Worm (Caenorhabditis elegans) whole organism, L1 larva: ENCODE results near the gene F37A8.2.

Experiments
- C16A3.4 ChIP-seq: fragments of 150-350 bp; optimal IDR thresholded peaks from 2 replicates; lab custom pipeline; 2014; ENCODE audit warnings: missing biosample characterization, missing genetic modification characterization
- C34B4.2 ChIP-seq: sonication (generic microtip); optimal IDR thresholded peaks from 2 replicates; lab custom pipeline; 2017; ENCODE audit warnings: mild to moderate bottlenecking, missing genetic modification characterization, missing compliant biosample characterization
- F16B12.6 ChIP-seq: fragments of 150-350 bp; optimal IDR thresholded peaks from 2 replicates; lab custom pipeline; 2014; ENCODE audit warnings: missing biosample characterization, missing genetic modification characterization
- Y116A8C.19 ChIP-seq: sonication (generic microtip); optimal IDR thresholded peaks from 2 replicates; lab custom pipeline; 2016; ENCODE audit warnings: missing compliant biosample characterization, missing genetic modification characterization, borderline replicate concordance
- aha-1 ChIP-seq: fragments of 150-350 bp; optimal IDR thresholded peaks from 2 replicates; lab custom pipeline; 2014; ENCODE audit warnings: missing biosample characterization, missing genetic modification characterization
- aly-2 ChIP-seq: fragments of 150-350 bp; optimal IDR thresholded peaks from 2 replicates; lab custom pipeline; 2014; ENCODE audit warnings: missing biosample characterization, missing genetic modification characterization
- ama-1 ChIP-seq: fragments of 150-350 bp; optimal IDR thresholded peaks from 2 replicates; lab custom pipeline; 2014
- blmp-1 ChIP-seq: fragments of 150-350 bp; optimal IDR thresholded peaks from 2 replicates; lab custom pipeline; 2014; ENCODE audit warnings: missing biosample characterization, missing genetic modification characterization
- ceh-63 ChIP-seq: fragments of 200-800 bp; sonication (Bioruptor generic); optimal IDR thresholded peaks from 2 replicates; lab custom pipeline; 2018; ENCODE audit warnings: mild to moderate bottlenecking, missing genetic modification characterization, missing compliant biosample characterization
- ceh-8 ChIP-seq: fragments of 200-800 bp; sonication (Bioruptor generic); optimal IDR thresholded peaks from 2 replicates; lab custom pipeline; 2018; ENCODE audit warnings: mild to moderate bottlenecking, missing genetic modification characterization, moderate library complexity, missing compliant biosample characterization
- ceh-82 ChIP-seq, 3 experiments: fragments of 150-350 bp in 1 of 3; sonication (generic microtip) in 2 of 3; optimal IDR thresholded peaks; 2 replicates each; lab custom pipeline; 2014 to 2017; ENCODE audit warnings: missing biosample characterization in 3 of 3, missing genetic modification characterization in 3 of 3
- ceh-88 ChIP-seq: fragments of 200-800 bp; sonication (Bioruptor generic); IDR thresholded peaks from 2 replicates; pipeline ENCODE4 v1.3.6; 2022; ENCODE audit warnings: missing genetic modification characterization, missing compliant biosample characterization
- dpl-1 ChIP-seq, 3 experiments: fragments of 150-350 bp in 2 of 3; sonication (generic microtip) in 1 of 3; optimal IDR thresholded peaks; 2 replicates each; lab custom pipeline; 2014 to 2017; ENCODE audit warnings: missing biosample characterization in 3 of 3, missing genetic modification characterization in 3 of 3, missing genetic modification reagents in 3 of 3
- dsc-1 ChIP-seq: sonication (generic microtip); optimal IDR thresholded peaks from 2 replicates; lab custom pipeline; 2016; ENCODE audit warnings: mild to moderate bottlenecking, missing genetic modification characterization, missing compliant biosample characterization
- efl-1 ChIP-seq, 4 experiments: fragments of 150-350 bp; optimal IDR thresholded peaks in 3 of 4; peaks in 1 of 4; 1 replicate in 1 of 4; 2 replicates in 3 of 4; lab custom pipeline; 2014; ENCODE audit warnings: missing biosample characterization in 2 of 4, missing genetic modification characterization in 2 of 4, missing genetic modification reagents in 2 of 4
- elt-2 ChIP-seq: sonication (generic microtip); optimal IDR thresholded peaks from 2 replicates; lab custom pipeline; 2016; ENCODE audit warnings: missing genetic modification characterization, mild to moderate bottlenecking, inconsistent platforms, missing compliant biosample characterization, missing genetic modification reagents
- ets-5 ChIP-seq: fragments of 200-800 bp; sonication (Bioruptor generic); IDR thresholded peaks from 2 replicates; pipeline ENCODE4 v1.3.6; 2022; ENCODE audit warnings: missing genetic modification characterization, missing compliant biosample characterization
- fkh-4 ChIP-seq: sonication (generic microtip); optimal IDR thresholded peaks from 2 replicates; lab custom pipeline; 2016; ENCODE audit warnings: missing compliant biosample characterization, missing genetic modification characterization, borderline replicate concordance
- fos-1 ChIP-seq: fragments of 150-350 bp; optimal IDR thresholded peaks from 2 replicates; lab custom pipeline; 2014; ENCODE audit warnings: missing biosample characterization, missing genetic modification characterization
- hlh-4 ChIP-seq: sonication (generic microtip); optimal IDR thresholded peaks from 2 replicates; lab custom pipeline; 2016; ENCODE audit warnings: mild to moderate bottlenecking, missing genetic modification characterization, missing compliant biosample characterization
- hpl-2 ChIP-seq: fragments of 150-350 bp; optimal IDR thresholded peaks from 2 replicates; lab custom pipeline; 2014; ENCODE audit warnings: missing biosample characterization, missing genetic modification reagents, missing genetic modification characterization
- jun-1 ChIP-seq: fragments of 150-350 bp; optimal IDR thresholded peaks from 2 replicates; lab custom pipeline; 2014; ENCODE audit warnings: missing biosample characterization, missing genetic modification reagents, missing genetic modification characterization
- lin-14 ChIP-seq: fragments of 200-800 bp; sonication (Bioruptor generic); optimal IDR thresholded peaks from 2 replicates; lab custom pipeline; 2018; ENCODE audit warnings: mild to moderate bottlenecking, missing genetic modification characterization, moderate library complexity, missing compliant biosample characterization
- lin-35 ChIP-seq, 2 experiments: fragments of 150-350 bp; optimal IDR thresholded peaks; 2 replicates each; lab custom pipeline; 2014; ENCODE audit warnings: missing biosample characterization in 2 of 2, missing genetic modification characterization in 2 of 2, missing genetic modification reagents in 2 of 2
- lsy-2 ChIP-seq, 2 experiments: fragments of 150-350 bp; optimal IDR thresholded peaks; 2 replicates each; lab custom pipeline; 2014; ENCODE audit warnings: missing biosample characterization in 2 of 2, missing genetic modification characterization in 2 of 2
- mdl-1 ChIP-seq, 2 experiments: fragments of 150-350 bp; optimal IDR thresholded peaks; 2 replicates each; lab custom pipeline; 2014 to 2017; ENCODE audit warnings: missing biosample characterization in 2 of 2, missing genetic modification characterization in 2 of 2, inconsistent platforms in 1 of 2
- nhr-11 ChIP-seq: fragments of 150-350 bp; optimal IDR thresholded peaks from 2 replicates; lab custom pipeline; 2014; ENCODE audit warnings: missing biosample characterization, missing genetic modification characterization
- nhr-12 ChIP-seq: sonication (generic microtip); optimal IDR thresholded peaks from 2 replicates; lab custom pipeline; 2017; ENCODE audit warnings: missing biosample characterization, missing genetic modification characterization
- nhr-19 ChIP-seq: fragments of 200-800 bp; sonication (Bioruptor generic); conservative IDR thresholded peaks from 2 replicates; pipeline ENCODE4 v1.3.6; 2022; ENCODE audit warnings: missing genetic modification characterization, missing compliant biosample characterization
- nhr-20 ChIP-seq: sonication (generic microtip); optimal IDR thresholded peaks from 2 replicates; lab custom pipeline; 2016; ENCODE audit warnings: mild to moderate bottlenecking, missing genetic modification characterization, missing compliant biosample characterization
- nhr-47 ChIP-seq: sonication (generic microtip); optimal IDR thresholded peaks from 2 replicates; lab custom pipeline; 2016; ENCODE audit warnings: mild to moderate bottlenecking, missing genetic modification characterization, moderate library complexity, missing compliant biosample characterization
- nhr-71 ChIP-seq: sonication (generic microtip); optimal IDR thresholded peaks from 2 replicates; lab custom pipeline; 2016; ENCODE audit warnings: mild to moderate bottlenecking, missing genetic modification characterization, moderate library complexity, missing compliant biosample characterization
- nhr-76 ChIP-seq: sonication (generic microtip); optimal IDR thresholded peaks from 2 replicates; lab custom pipeline; 2017; ENCODE audit warnings: missing biosample characterization, missing genetic modification characterization
- nhr-84 ChIP-seq: sonication (generic microtip); optimal IDR thresholded peaks from 2 replicates; lab custom pipeline; 2017; ENCODE audit warnings: missing biosample characterization, missing genetic modification characterization
- pag-3 ChIP-seq: sonication (generic microtip); optimal IDR thresholded peaks from 2 replicates; lab custom pipeline; 2017; ENCODE audit warnings: missing genetic modification characterization, mild to moderate bottlenecking, missing compliant biosample characterization, antibody characterized with exemption, borderline replicate concordance; ENCODE audit not compliant: insufficient read depth
- pqm-1 ChIP-seq: sonication (generic microtip); optimal IDR thresholded peaks from 3 replicates; lab custom pipeline; 2017; ENCODE audit warnings: missing biosample characterization, missing genetic modification characterization
- rnt-1 ChIP-seq: sonication (generic microtip); optimal IDR thresholded peaks from 2 replicates; lab custom pipeline; 2016; ENCODE audit warnings: mild to moderate bottlenecking, missing genetic modification characterization, moderate library complexity, missing compliant biosample characterization
- skn-1 ChIP-seq: fragments of 150-350 bp; optimal IDR thresholded peaks from 2 replicates; lab custom pipeline; 2014; ENCODE audit warnings: missing biosample characterization, missing genetic modification characterization
- snpc-4 ChIP-seq: fragments of 150-350 bp; optimal IDR thresholded peaks from 2 replicates; lab custom pipeline; 2014; ENCODE audit warnings: missing biosample characterization, missing genetic modification characterization
- snu-23 ChIP-seq: sonication (generic microtip); optimal IDR thresholded peaks from 2 replicates; lab custom pipeline; 2016; ENCODE audit warnings: missing genetic modification characterization, missing compliant biosample characterization
- sup-37 ChIP-seq: fragments of 200-800 bp; sonication (Bioruptor generic); optimal IDR thresholded peaks from 2 replicates; lab custom pipeline; 2018; ENCODE audit warnings: mild to moderate bottlenecking, missing genetic modification characterization, missing compliant biosample characterization
- unc-130 ChIP-seq: fragments of 150-350 bp; optimal IDR thresholded peaks from 2 replicates; lab custom pipeline; 2017; ENCODE audit warnings: missing biosample characterization, missing genetic modification characterization, inconsistent platforms
- unc-30 ChIP-seq: sonication (generic microtip); optimal IDR thresholded peaks from 2 replicates; lab custom pipeline; 2017; ENCODE audit warnings: missing biosample characterization, missing genetic modification characterization
- unc-62 ChIP-seq: fragments of 150-350 bp; optimal IDR thresholded peaks from 2 replicates; lab custom pipeline; 2014; ENCODE audit warnings: missing biosample characterization, missing genetic modification reagents, missing genetic modification characterization
- vab-15 ChIP-seq: sonication (generic microtip); optimal IDR thresholded peaks from 2 replicates; lab custom pipeline; 2017; ENCODE audit warnings: missing genotype, mild to moderate bottlenecking, missing genetic modification characterization, missing compliant biosample characterization
- zag-1 ChIP-seq: fragments of 150-350 bp; optimal IDR thresholded peaks from 2 replicates; lab custom pipeline; 2014; ENCODE audit warnings: missing biosample characterization, missing genetic modification characterization
- zip-4 ChIP-seq: fragments of 200-800 bp; sonication (Bioruptor generic); optimal IDR thresholded peaks from 2 replicates; lab custom pipeline; 2018; ENCODE audit warnings: mild to moderate bottlenecking, missing genetic modification characterization, moderate library complexity, missing compliant biosample characterization
- ztf-4 ChIP-seq: fragments of 150-350 bp; optimal IDR thresholded peaks from 2 replicates; lab custom pipeline; 2014; ENCODE audit warnings: missing biosample characterization, missing genetic modification characterization

Gene F37A8.2

DNA sequence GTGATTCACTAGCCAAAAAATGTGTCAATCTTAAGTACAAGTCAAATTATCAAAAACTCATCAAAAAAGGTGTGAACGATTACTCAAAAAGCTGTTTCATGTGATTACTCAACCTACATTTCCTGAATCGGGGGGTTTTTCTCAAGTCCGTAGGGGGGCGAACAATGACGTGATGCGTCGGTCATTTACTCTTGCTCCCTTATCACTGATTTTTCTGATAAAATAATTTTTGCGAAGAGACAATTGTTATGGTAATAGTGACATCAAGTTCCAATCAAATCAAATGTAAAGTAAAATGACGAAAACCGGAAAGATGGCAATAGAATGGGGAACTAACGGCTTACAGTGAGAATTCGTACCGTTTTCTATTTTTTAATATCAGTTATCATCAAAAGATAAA lies 37.3 kb downstream of the F37A8.2 start:
- TF ChIP-seq dpl-1 (GFP tag; optimal IDR thresholded peaks at IDR 0.05; lab: Kevin White, UChicago) = no peak
- TF ChIP-seq elt-2 (tag; lab: Kevin White, UChicago) = no peak
- no peak for TF ChIP-seq nhr-47
- no peak for TF ChIP-seq hpl-2
- no peak for TF ChIP-seq fos-1
- TF ChIP-seq unc-130 (tag; lab: Kevin White, UChicago) = no peak
- no peak for TF ChIP-seq jun-1
- no peak for TF ChIP-seq ets-5 (GFP tag; lab: Robert Waterston, UW)
- no peak for TF ChIP-seq unc-62
- TF ChIP-seq zip-4 (GFP tag; lab: Kevin White, UChicago) = no peak
- no peak for TF ChIP-seq Y116A8C.19
- TF ChIP-seq rnt-1 (tag; lab: Kevin White, UChicago) = no peak
- no peak for TF ChIP-seq ceh-88 (GFP tag; lab: Robert Waterston, UW)
- no peak for TF ChIP-seq F16B12.6 (tag; lab: Kevin White, UChicago)
- no peak for TF ChIP-seq nhr-11 (tag; lab: Kevin White, UChicago)
- TF ChIP-seq ama-1 (lab: Kevin White, UChicago) = no peak

DNA sequence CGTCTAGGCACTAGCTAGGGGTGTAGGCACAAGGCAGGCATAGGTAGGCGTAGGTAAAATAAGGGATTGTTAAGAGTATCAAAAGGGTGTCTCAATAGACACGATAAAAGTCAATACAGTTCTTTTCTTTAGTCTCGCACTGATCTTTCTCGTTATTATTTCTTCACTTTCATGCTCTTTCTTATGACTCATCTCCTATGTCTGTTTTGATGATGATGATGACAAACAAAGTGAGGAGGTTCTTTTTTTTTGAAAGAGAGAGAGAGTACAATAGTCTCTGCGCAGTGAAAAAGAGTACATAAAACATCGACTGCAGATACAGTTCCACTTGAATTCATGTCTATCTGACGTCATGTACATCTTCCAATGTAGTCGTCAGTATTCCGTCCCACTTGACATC lies 41.4 kb downstream of the F37A8.2 start:
- TF ChIP-seq nhr-12 (tag; lab: Kevin White, UChicago) = no peak
- no peak for TF ChIP-seq jun-1
- no peak for TF ChIP-seq lin-35 (GFP tag; optimal IDR thresholded peaks at IDR 0.05; lab: Kevin White, UChicago)
- TF ChIP-seq efl-1 (optimal IDR thresholded peaks at IDR 0.05; lab: Kevin White, UChicago) = no peak
- peak in 1 of 2 experiments; percentile 78 for TF ChIP-seq efl-1 (GFP tag; optimal IDR thresholded peaks at IDR 0.05 in 1 of 2; lab: Kevin White, UChicago)
- TF ChIP-seq, all 84 proteins: peak for 1

DNA sequence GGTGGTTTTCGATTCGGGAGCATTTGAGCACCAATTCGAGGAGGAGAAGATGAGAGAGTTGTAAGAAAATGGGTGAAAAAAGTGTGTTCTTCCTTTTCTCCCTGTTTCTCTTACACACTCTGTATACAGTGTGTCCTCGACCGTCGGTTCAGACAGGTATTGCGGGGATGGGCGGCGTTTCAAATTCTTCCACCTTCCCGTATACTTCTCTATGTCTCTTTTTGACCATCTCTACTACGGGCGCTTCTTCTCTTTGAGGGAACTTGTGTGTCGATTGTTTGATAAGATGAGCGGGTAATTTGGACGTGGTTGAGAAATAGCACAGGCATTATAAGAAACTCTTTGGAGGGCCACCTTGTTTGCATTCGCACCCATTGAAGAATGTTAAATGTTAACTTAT lies 43.7 kb downstream of the F37A8.2 start:
- TF ChIP-seq ceh-8 (GFP tag; lab: Kevin White, UChicago) = no peak
- peak; percentile 58 for TF ChIP-seq lin-14 (GFP tag; lab: Kevin White, UChicago)
- TF ChIP-seq nhr-47 = no peak
- peak; percentile 59 for TF ChIP-seq pqm-1 (tag; lab: Kevin White, UChicago)
- no peak for TF ChIP-seq unc-130 (tag; lab: Kevin White, UChicago)
- TF ChIP-seq ceh-82 (tag; optimal IDR thresholded peaks at IDR 0.05; lab: Kevin White, UChicago) = peak in 1 of 3 experiments; percentile 12
- no peak for TF ChIP-seq unc-62
- peak; percentile 37 for TF ChIP-seq blmp-1 (tag; lab: Kevin White, UChicago)
- no peak for TF ChIP-seq nhr-19 (GFP tag; lab: Robert Waterston, UW)
- no peak for TF ChIP-seq ceh-88 (GFP tag; lab: Robert Waterston, UW)
- no peak for TF ChIP-seq pag-3
- no peak for TF ChIP-seq C34B4.2
- TF ChIP-seq lsy-2 (tag; optimal IDR thresholded peaks at IDR 0.05; lab: Kevin White, UChicago) = peak in 1 of 2 experiments; percentile 35
- TF ChIP-seq mdl-1 (tag; optimal IDR thresholded peaks at IDR 0.05; lab: Kevin White, UChicago) = no peak
- no peak for TF ChIP-seq dsc-1
- TF ChIP-seq lin-35 (GFP tag; optimal IDR thresholded peaks at IDR 0.05; lab: Kevin White, UChicago) = peak; percentile 44 to 50
- no peak for TF ChIP-seq Y116A8C.19
- no peak for TF ChIP-seq sup-37 (GFP tag; lab: Kevin White, UChicago)
- no peak for TF ChIP-seq hlh-4 (tag; lab: Kevin White, UChicago)
- TF ChIP-seq vab-15 (tag; lab: Kevin White, UChicago) = no peak
- no peak for TF ChIP-seq zip-4 (GFP tag; lab: Kevin White, UChicago)
- no peak for TF ChIP-seq aha-1 (tag; lab: Kevin White, UChicago)
- TF ChIP-seq aly-2 = no peak
- no peak for TF ChIP-seq skn-1 (tag; lab: Kevin White, UChicago)
- no peak for TF ChIP-seq nhr-76 (tag; lab: Kevin White, UChicago)
- TF ChIP-seq ceh-63 = no peak
- TF ChIP-seq nhr-71 (tag; lab: Kevin White, UChicago) = no peak
- TF ChIP-seq zag-1 = no peak
- TF ChIP-seq snu-23 (GFP tag; lab: Kevin White, UChicago) = no peak
- TF ChIP-seq unc-30 (tag; lab: Kevin White, UChicago) = no peak
- TF ChIP-seq nhr-20 (tag; lab: Kevin White, UChicago) = peak; percentile 24
- no peak for TF ChIP-seq ztf-4 (tag; lab: Kevin White, UChicago)
- no peak for TF ChIP-seq snpc-4 (tag; lab: Kevin White, UChicago)
- TF ChIP-seq jun-1 = peak; percentile 15
- no peak for TF ChIP-seq fkh-4 (tag; lab: Kevin White, UChicago)
- TF ChIP-seq nhr-84 = no peak
- no peak for TF ChIP-seq ets-5 (GFP tag; lab: Robert Waterston, UW)
- TF ChIP-seq C16A3.4 (tag; lab: Kevin White, UChicago) = no peak
- TF ChIP-seq efl-1 (optimal IDR thresholded peaks at IDR 0.05; lab: Kevin White, UChicago) = no peak
- TF ChIP-seq efl-1 (GFP tag; optimal IDR thresholded peaks at IDR 0.05 in 1 of 2; lab: Kevin White, UChicago) = peak; percentile 48 to 94
- peak in 1 of 3 experiments; percentile 49 for TF ChIP-seq dpl-1 (GFP tag; optimal IDR thresholded peaks at IDR 0.05; lab: Kevin White, UChicago)
